Worm (Caenorhabditis elegans) whole organism, L2 larva: ENCODE results near the gene F43C11.16.

Experiments used
- C34F6.9 ChIP-seq: fragments of 150-350 bp; optimal IDR thresholded peaks from 2 replicates; lab custom pipeline; 2014; ENCODE audit warnings: missing biosample characterization, missing genetic modification characterization
- F13H6.1 ChIP-seq: sonication (generic microtip); optimal IDR thresholded peaks from 2 replicates; lab custom pipeline; 2016; ENCODE audit warnings: missing genetic modification characterization, missing compliant biosample characterization
- R02D3.7 ChIP-seq: fragments of 150-350 bp; optimal IDR thresholded peaks from 2 replicates; lab custom pipeline; 2014; ENCODE audit warnings: missing biosample characterization, missing genetic modification characterization
- aly-2 ChIP-seq: fragments of 150-350 bp; optimal IDR thresholded peaks from 2 replicates; lab custom pipeline; 2014; ENCODE audit warnings: missing biosample characterization, missing genetic modification characterization
- blmp-1 ChIP-seq: sonication (generic microtip); optimal IDR thresholded peaks from 2 replicates; lab custom pipeline; 2017; ENCODE audit warnings: missing genetic modification characterization, mild to moderate bottlenecking, missing compliant biosample characterization, antibody characterized with exemption, moderate library complexity; ENCODE audit not compliant: insufficient read depth
- ceh-16 ChIP-seq: fragments of 150-350 bp; optimal IDR thresholded peaks from 2 replicates; lab custom pipeline; 2014; ENCODE audit warnings: missing biosample characterization, missing genetic modification characterization
- ceh-82 ChIP-seq: fragments of 150-350 bp; optimal IDR thresholded peaks from 2 replicates; lab custom pipeline; 2014; ENCODE audit warnings: missing biosample characterization, missing genetic modification characterization
- crh-2 ChIP-seq: sonication (generic microtip); optimal IDR thresholded peaks from 2 replicates; lab custom pipeline; 2017; ENCODE audit warnings: missing biosample characterization, missing genetic modification characterization
- dmd-4 ChIP-seq: sonication (generic microtip); optimal IDR thresholded peaks from 2 replicates; lab custom pipeline; 2017; ENCODE audit warnings: missing biosample characterization, missing genetic modification characterization
- egl-27 ChIP-seq: sonication (generic microtip); optimal IDR thresholded peaks from 3 replicates; lab custom pipeline; 2017; ENCODE audit warnings: missing biosample characterization, missing genetic modification reagents, missing genetic modification characterization
- elt-3 ChIP-seq: sonication (generic microtip); optimal IDR thresholded peaks from 2 replicates; lab custom pipeline; 2017; ENCODE audit warnings: missing biosample characterization, missing genetic modification characterization
- fos-1 ChIP-seq: fragments of 150-350 bp; optimal IDR thresholded peaks from 2 replicates; lab custom pipeline; 2014; ENCODE audit warnings: missing biosample characterization, missing genetic modification characterization
- gmeb-1 ChIP-seq: fragments of 150-350 bp; optimal IDR thresholded peaks from 2 replicates; lab custom pipeline; 2014; ENCODE audit warnings: missing biosample characterization, missing genetic modification characterization
- lin-11 ChIP-seq: fragments of 150-350 bp; sonication (generic microtip); optimal IDR thresholded peaks from 2 replicates; lab custom pipeline; 2014; ENCODE audit warnings: missing biosample characterization, missing genetic modification characterization, inconsistent platforms, mixed read lengths
- lin-13 ChIP-seq: fragments of 150-350 bp; optimal IDR thresholded peaks from 2 replicates; lab custom pipeline; 2014; ENCODE audit warnings: missing biosample characterization, missing genetic modification reagents, missing genetic modification characterization
- lsy-2 ChIP-seq, 2 experiments: fragments of 150-350 bp in 1 of 2; sonication (generic microtip) in 1 of 2; optimal IDR thresholded peaks; 2 replicates each; lab custom pipeline; 2014 to 2017; ENCODE audit warnings: missing biosample characterization in 2 of 2, missing genetic modification characterization in 2 of 2
- mab-5 ChIP-seq: fragments of 150-350 bp; optimal IDR thresholded peaks from 2 replicates; lab custom pipeline; 2014; ENCODE audit warnings: missing biosample characterization, missing genetic modification characterization
- mbf-1 ChIP-seq: sonication (generic microtip); optimal IDR thresholded peaks from 2 replicates; lab custom pipeline; 2017; ENCODE audit warnings: missing biosample characterization, missing genetic modification characterization
- mdl-1 ChIP-seq, 2 experiments: fragments of 150-350 bp in 1 of 2; sonication (generic microtip) in 1 of 2; optimal IDR thresholded peaks; 2 replicates each; lab custom pipeline; 2017; ENCODE audit warnings: missing biosample characterization in 2 of 2, missing genetic modification characterization in 2 of 2
- nhr-10 ChIP-seq: sonication (generic microtip); optimal IDR thresholded peaks from 2 replicates; lab custom pipeline; 2017; ENCODE audit warnings: missing biosample characterization, missing genetic modification characterization
- nhr-11 ChIP-seq: fragments of 150-350 bp; optimal IDR thresholded peaks from 2 replicates; lab custom pipeline; 2014; ENCODE audit warnings: missing biosample characterization, missing genetic modification characterization
- nhr-12 ChIP-seq: fragments of 150-350 bp; optimal IDR thresholded peaks from 2 replicates; lab custom pipeline; 2014; ENCODE audit warnings: missing biosample characterization, missing genetic modification characterization
- nhr-21 ChIP-seq: fragments of 150-350 bp; optimal IDR thresholded peaks from 2 replicates; lab custom pipeline; 2014; ENCODE audit warnings: missing biosample characterization, missing genetic modification characterization
- nhr-25 ChIP-seq: fragments of 150-350 bp; sonication (generic microtip); optimal IDR thresholded peaks from 3 replicates; lab custom pipeline; 2014; ENCODE audit warnings: missing biosample characterization, missing genetic modification characterization
- nhr-6 ChIP-seq: fragments of 150-350 bp; optimal IDR thresholded peaks from 2 replicates; lab custom pipeline; 2014; ENCODE audit warnings: missing biosample characterization, missing genetic modification characterization
- nhr-77 ChIP-seq: fragments of 150-350 bp; optimal IDR thresholded peaks from 2 replicates; lab custom pipeline; 2014; ENCODE audit warnings: missing biosample characterization, missing genetic modification characterization
- peb-1 ChIP-seq: fragments of 150-350 bp; optimal IDR thresholded peaks from 2 replicates; lab custom pipeline; 2014; ENCODE audit warnings: missing biosample characterization, missing genetic modification characterization
- sem-4 ChIP-seq: fragments of 150-350 bp; optimal IDR thresholded peaks from 2 replicates; lab custom pipeline; 2014; ENCODE audit warnings: missing biosample characterization, missing genetic modification reagents, missing genetic modification characterization
- skn-1 ChIP-seq: sonication (generic microtip); optimal IDR thresholded peaks from 2 replicates; lab custom pipeline; 2017; ENCODE audit warnings: missing biosample characterization, missing genetic modification characterization
- sma-3 ChIP-seq: sonication (generic microtip); optimal IDR thresholded peaks from 2 replicates; lab custom pipeline; 2016; ENCODE audit warnings: missing genetic modification reagents, missing genetic modification characterization, missing compliant biosample characterization
- sma-9 ChIP-seq, 2 experiments: fragments of 150-350 bp in 1 of 2; sonication (generic microtip) in 1 of 2; optimal IDR thresholded peaks; 2 replicates each; lab custom pipeline; 2014 to 2016; ENCODE audit warnings: missing genetic modification characterization in 2 of 2, mild to moderate bottlenecking in 1 of 2, missing biosample characterization in 1 of 2, missing compliant biosample characterization in 1 of 2, missing genetic modification reagents in 1 of 2, moderate library complexity in 1 of 2
- snpc-4 ChIP-seq: fragments of 150-350 bp; optimal IDR thresholded peaks from 2 replicates; lab custom pipeline; 2014; ENCODE audit warnings: missing biosample characterization, missing genetic modification characterization
- unc-39 ChIP-seq: fragments of 150-350 bp; optimal IDR thresholded peaks from 2 replicates; lab custom pipeline; 2014; ENCODE audit warnings: missing biosample characterization, missing genetic modification characterization
- unc-55 ChIP-seq: fragments of 150-350 bp; sonication (generic microtip); optimal IDR thresholded peaks from 3 replicates; lab custom pipeline; 2014; ENCODE audit warnings: missing biosample characterization, missing genetic modification reagents, missing genetic modification characterization
- unc-62 ChIP-seq: fragments of 150-350 bp; optimal IDR thresholded peaks from 2 replicates; lab custom pipeline; 2014; ENCODE audit warnings: missing biosample characterization, missing genetic modification reagents, missing genetic modification characterization
- zag-1 ChIP-seq: fragments of 150-350 bp; optimal IDR thresholded peaks from 2 replicates; lab custom pipeline; 2014; ENCODE audit warnings: missing biosample characterization, missing genetic modification characterization
- ztf-1 ChIP-seq: fragments of 200-800 bp; sonication (Bioruptor generic); conservative IDR thresholded peaks from 2 replicates; pipeline ENCODE4 v1.3.6; 2022; ENCODE audit warnings: missing genetic modification characterization, missing compliant biosample characterization
- ztf-4 ChIP-seq: fragments of 150-350 bp; optimal IDR thresholded peaks from 2 replicates; lab custom pipeline; 2014; ENCODE audit warnings: missing biosample characterization, missing genetic modification characterization

The F43C11.16 gene

DNA sequence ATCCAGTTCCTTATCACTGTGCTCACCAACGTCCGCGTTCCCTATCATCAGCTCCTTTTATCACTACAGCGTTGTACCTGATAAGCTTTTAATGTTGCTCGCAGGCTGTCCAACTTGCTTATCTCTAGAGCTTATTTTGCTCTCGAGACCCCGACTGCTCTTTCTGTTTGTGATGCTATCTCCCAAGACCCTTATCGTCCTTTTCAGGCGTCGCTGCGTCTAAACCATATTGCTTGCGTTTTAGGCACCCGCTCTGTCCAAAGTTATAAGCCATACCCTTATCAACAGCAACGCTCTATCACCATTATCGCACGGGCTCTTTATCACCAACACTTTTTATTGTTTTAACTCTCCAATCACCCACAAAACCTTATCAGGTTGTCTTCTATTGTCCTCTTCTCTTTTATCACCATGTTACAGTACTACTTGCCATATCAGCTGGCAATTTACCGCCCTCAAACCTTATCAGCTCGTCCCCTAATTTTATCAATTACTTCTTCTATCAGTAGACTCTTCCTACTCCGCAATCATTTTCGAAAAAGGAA lies 18.7 kb upstream of the F43C11.16 start (continued):
- no peak for TF ChIP-seq aly-2 (tag; lab: Kevin White, UChicago)
- TF ChIP-seq R02D3.7 (tag; lab: Kevin White, UChicago) = no peak
- no peak for TF ChIP-seq ztf-4 (tag; lab: Kevin White, UChicago)
- TF ChIP-seq lin-13 (GFP tag; lab: Kevin White, UChicago) = no peak
- no peak for TF ChIP-seq unc-55
- no peak for TF ChIP-seq mbf-1 (tag; lab: Kevin White, UChicago)
- peak; percentile 54 for TF ChIP-seq gmeb-1 (tag; lab: Kevin White, UChicago)
- TF ChIP-seq lsy-2 (tag; optimal IDR thresholded peaks at IDR 0.05; lab: Kevin White, UChicago) = peak; percentile 31 to 81
- no peak for TF ChIP-seq nhr-77
- TF ChIP-seq mdl-1 (tag; optimal IDR thresholded peaks at IDR 0.05; lab: Kevin White, UChicago) = peak in 1 of 2 experiments; percentile 20
- TF ChIP-seq nhr-10 = no peak
- TF ChIP-seq C34F6.9 = no peak
- peak; percentile 5 for TF ChIP-seq nhr-21 (tag; lab: Kevin White, UChicago)
- no peak for TF ChIP-seq dmd-4
- no peak for TF ChIP-seq snpc-4 (tag; lab: Kevin White, UChicago)
- TF ChIP-seq nhr-6 = no peak
- peak; percentile 94 for TF ChIP-seq fos-1
- TF ChIP-seq egl-27 (tag; lab: Kevin White, UChicago) = peak; percentile 97
- TF ChIP-seq sma-3 = peak; percentile 94
- peak; percentile 18 for TF ChIP-seq skn-1 (tag; lab: Kevin White, UChicago)
- TF ChIP-seq ceh-82 (tag; lab: Kevin White, UChicago) = no peak
- TF ChIP-seq F13H6.1 (tag; lab: Kevin White, UChicago) = peak; percentile 67
- no peak for TF ChIP-seq zag-1 (tag; lab: Kevin White, UChicago)
- TF ChIP-seq peb-1 (tag; lab: Kevin White, UChicago) = no peak

DNA sequence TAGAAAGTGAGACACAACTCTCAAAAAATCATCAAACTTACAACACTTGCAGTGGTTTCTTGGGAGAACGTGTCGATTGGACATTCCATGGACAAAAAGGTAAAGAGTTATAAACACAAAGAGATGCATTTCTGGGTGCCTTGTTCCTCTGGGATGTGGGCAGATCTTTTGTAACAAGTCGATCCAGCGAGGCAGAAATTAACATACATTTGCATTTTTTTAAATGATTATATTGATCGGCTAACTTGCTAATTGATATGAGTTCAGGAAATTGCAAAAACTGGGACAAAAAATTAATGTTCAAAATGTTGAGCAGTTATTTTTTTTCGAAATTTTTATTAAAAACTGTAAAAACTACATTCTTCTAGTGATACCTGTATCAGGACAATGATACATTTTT lies 17.9 kb upstream of the F43C11.16 start, which contains the start of gene F16G10.6:
F16G10.6 (minus strand) TSS at position 101 of the 400 bp plus-strand sequence.
- TF ChIP-seq mbf-1 (tag; lab: Kevin White, UChicago) = no peak
- TF ChIP-seq crh-2 (tag; lab: Kevin White, UChicago) = no peak
- TF ChIP-seq R02D3.7 (tag; lab: Kevin White, UChicago) = no peak
- TF ChIP-seq nhr-11 = no peak
- no peak for TF ChIP-seq nhr-25 (tag; lab: Kevin White, UChicago)
- TF ChIP-seq aly-2 (tag; lab: Kevin White, UChicago) = no peak
- no peak for TF ChIP-seq sma-9 (GFP tag; optimal IDR thresholded peaks at IDR 0.05; lab: Kevin White, UChicago)
- no peak for TF ChIP-seq sma-9 (tag; optimal IDR thresholded peaks at IDR 0.05; lab: Kevin White, UChicago)
- TF ChIP-seq lin-13 (GFP tag; lab: Kevin White, UChicago) = no peak
- no peak for TF ChIP-seq sma-3
- no peak for TF ChIP-seq unc-62
- no peak for TF ChIP-seq unc-55
- no peak for TF ChIP-seq snpc-4 (tag; lab: Kevin White, UChicago)
- TF ChIP-seq, all 48 proteins: peak for 0

DNA sequence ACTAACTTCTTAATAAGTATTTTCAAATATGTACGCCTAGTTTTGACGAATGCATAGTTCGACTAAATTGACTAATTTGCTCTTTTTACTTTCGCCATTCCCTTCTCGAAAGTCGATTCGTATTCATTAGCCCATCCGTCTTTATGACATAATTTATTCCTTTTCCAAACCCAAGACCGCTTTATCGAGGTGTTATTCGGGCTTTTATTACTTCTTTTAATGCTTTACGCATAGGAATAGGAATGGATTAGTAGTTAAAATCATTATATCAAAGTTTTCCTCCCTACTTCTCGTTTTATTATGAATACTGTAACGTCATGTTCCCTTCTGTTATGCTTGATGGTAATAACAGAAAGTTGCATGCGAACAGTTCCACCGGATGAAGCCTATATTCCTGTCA lies 15.1 kb upstream of the F43C11.16 start, which contains the start of gene F16G10.2:
F16G10.2 (plus strand) TSS at position 301 of the 400 bp plus-strand sequence.
- TF ChIP-seq skn-1 (tag; lab: Kevin White, UChicago) (no peak), ceh-16 (no peak), lin-11 (tag; lab: Kevin White, UChicago) (no peak), elt-3 (tag; lab: Kevin White, UChicago) (no peak), zag-1 (tag; lab: Kevin White, UChicago) (no peak), ceh-82 (tag; lab: Kevin White, UChicago) (no peak), unc-55 (no peak), fos-1 (no peak), egl-27 (tag; lab: Kevin White, UChicago) (no peak), sma-3 (no peak), nhr-11 (no peak), lsy-2 (tag; optimal IDR thresholded peaks at IDR 0.05; lab: Kevin White, UChicago) (no peak), nhr-6 (no peak), nhr-12 (tag; lab: Kevin White, UChicago) (no peak), aly-2 (tag; lab: Kevin White, UChicago) (no peak)

DNA sequence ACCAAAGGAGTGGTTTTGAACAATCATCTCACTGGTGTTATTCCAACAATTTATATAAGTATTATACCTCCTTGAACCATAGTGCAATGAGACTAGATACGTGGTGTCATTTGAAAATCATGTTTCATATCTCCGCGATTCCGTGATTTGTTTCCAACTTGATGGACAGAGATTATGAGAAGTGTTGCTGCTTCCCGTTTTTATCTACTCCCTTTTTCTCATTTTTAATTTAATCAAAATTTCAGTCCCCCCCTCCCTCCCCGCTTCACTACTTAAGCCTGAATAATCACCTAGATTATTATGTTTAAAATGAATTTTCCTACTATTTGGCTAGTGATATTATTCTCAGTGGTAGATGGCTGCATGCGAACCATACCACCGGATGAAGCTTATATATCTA lies 12.2 kb upstream of the F43C11.16 start, which contains the start of gene F16G10.3:
F16G10.3 (plus strand) TSS at position 301 of the 400 bp plus-strand sequence.
- TF ChIP-seq fos-1 (no peak), unc-39 (no peak), blmp-1 (tag; lab: Kevin White, UChicago) (no peak), nhr-6 (no peak), sem-4 (tag; lab: Kevin White, UChicago) (no peak), mab-5 (tag; lab: Kevin White, UChicago) (no peak), nhr-10 (no peak), dmd-4 (no peak), lsy-2 (tag; optimal IDR thresholded peaks at IDR 0.05; lab: Kevin White, UChicago) (no peak), gmeb-1 (tag; lab: Kevin White, UChicago) (no peak), elt-3 (tag; lab: Kevin White, UChicago) (no peak), nhr-25 (tag; lab: Kevin White, UChicago) (no peak), ztf-1 (GFP tag; lab: Robert Waterston, UW) (no peak), nhr-77 (no peak), C34F6.9 (no peak)
